Worm (Caenorhabditis elegans): Measurements from ENCODE around the gene B0294.3.

B0294.3 gene

ce11 chrX:1864946-1865345, 27.0 kb upstream of the B0294.3 start, which contains the start of gene tbx-41:
Gene tbx-41 (plus strand): TSS chrX:1865246.
- no peak for TF ChIP-seq ceh-28 (tag; optimal IDR thresholded peaks at IDR 0.05)
- TF ChIP-seq ceh-82 (tag; optimal IDR thresholded peaks at IDR 0.05): no peak
- no peak for TF ChIP-seq ztf-4 (tag; optimal IDR thresholded peaks at IDR 0.05)
- no peak for TF ChIP-seq mdl-1 (tag; optimal IDR thresholded peaks at IDR 0.05)
- no peak for TF ChIP-seq nfya-1 (tag; optimal IDR thresholded peaks at IDR 0.05; ENCODE audit: insufficient read depth)
- TF ChIP-seq unc-62 (GFP tag; optimal IDR thresholded peaks at IDR 0.05): no peak

ce11 chrX:1870991-1871390, 21.0 kb upstream of the B0294.3 start:
- TF ChIP-seq sea-2 (GFP tag; optimal IDR thresholded peaks at IDR 0.05): no peak
- TF ChIP-seq unc-39 (tag; optimal IDR thresholded peaks at IDR 0.05): no peak
- TF ChIP-seq pha-4 (tag; optimal IDR thresholded peaks at IDR 0.05): peak; percentile 86
- TF ChIP-seq nfya-1 (tag; optimal IDR thresholded peaks at IDR 0.05; ENCODE audit: insufficient read depth): peak; percentile 99
- TF ChIP-seq nhr-25 (tag; optimal IDR thresholded peaks at IDR 0.05): no peak
- peak; percentile 14 for TF ChIP-seq ceh-28 (tag; optimal IDR thresholded peaks at IDR 0.05)

- TF ChIP-seq aly-2 (tag; optimal IDR thresholded peaks at IDR 0.05): no peak
- TF ChIP-seq skn-1 (tag; optimal IDR thresholded peaks at IDR 0.05): peak; percentile 29
- TF ChIP-seq tbx-2 (tag; optimal IDR thresholded peaks at IDR 0.05): peak; percentile 65
- peak; percentile 14 for TF ChIP-seq jun-1 (tag; optimal IDR thresholded peaks at IDR 0.05)
- no peak for TF ChIP-seq nhr-25 (tag; optimal IDR thresholded peaks at IDR 0.05)
- no peak for TF ChIP-seq mml-1 (tag; optimal IDR thresholded peaks at IDR 0.05)
- no peak for TF ChIP-seq unc-62 (GFP tag; optimal IDR thresholded peaks at IDR 0.05)
- TF ChIP-seq hmg-11 (tag; optimal IDR thresholded peaks at IDR 0.05): peak; percentile 97
- TF ChIP-seq eor-1 (tag; optimal IDR thresholded peaks at IDR 0.05): peak in 1 of 2 experiments; percentile 35
- no peak for TF ChIP-seq ZK546.5 (tag; optimal IDR thresholded peaks at IDR 0.05)
- TF ChIP-seq ceh-28 (tag; optimal IDR thresholded peaks at IDR 0.05): peak; percentile 48
- no peak for TF ChIP-seq ama-1 (optimal IDR thresholded peaks at IDR 0.05)
- no peak for TF ChIP-seq nhr-12 (tag; optimal IDR thresholded peaks at IDR 0.05)
- TF ChIP-seq nfya-1 (tag; optimal IDR thresholded peaks at IDR 0.05; ENCODE audit: insufficient read depth): peak; percentile 47
- TF ChIP-seq pqm-1 (tag; optimal IDR thresholded peaks at IDR 0.05): peak; percentile 15
- TF ChIP-seq elt-3 (tag; optimal IDR thresholded peaks at IDR 0.05): no peak
- peak; percentile 20 for TF ChIP-seq elt-2 (tag; optimal IDR thresholded peaks at IDR 0.05)
- TF ChIP-seq ceh-82 (tag; optimal IDR thresholded peaks at IDR 0.05): peak; percentile 24
- TF ChIP-seq pha-4 (tag; optimal IDR thresholded peaks at IDR 0.05): peak; percentile 72
- peak; percentile 40 for TF ChIP-seq snpc-4 (tag; optimal IDR thresholded peaks at IDR 0.05)
- no peak for TF ChIP-seq lin-15B (tag; optimal IDR thresholded peaks at IDR 0.05)
- TF ChIP-seq nhr-77 (tag; optimal IDR thresholded peaks at IDR 0.05): peak; percentile 32
- peak; percentile 72 for TF ChIP-seq lsy-12 (tag; optimal IDR thresholded peaks at IDR 0.05)
- no peak for TF ChIP-seq elt-1 (tag; optimal IDR thresholded peaks at IDR 0.05)
These were observed 11.3 kb upstream of the B0294.3 start for ce11 chrX:1880665-1881064.

ce11 chrX:1888445-1889035, 3.4 kb upstream of the B0294.3 start:
- TF ChIP-seq elt-2 (tag; optimal IDR thresholded peaks at IDR 0.05) (peak; percentile 13), hmg-11 (tag; optimal IDR thresholded peaks at IDR 0.05) (no peak), nhr-23 (tag; optimal IDR thresholded peaks at IDR 0.05) (no peak), sea-2 (GFP tag; optimal IDR thresholded peaks at IDR 0.05) (no peak), nhr-76 (tag; optimal IDR thresholded peaks at IDR 0.05) (no peak), nhr-67 (tag; optimal IDR thresholded peaks at IDR 0.05) (no peak), egl-27 (tag; optimal IDR thresholded peaks at IDR 0.05) (no peak), ceh-16 (tag; optimal IDR thresholded peaks at IDR 0.05) (no peak), aly-2 (tag; optimal IDR thresholded peaks at IDR 0.05) (no peak), pha-4 (tag; optimal IDR thresholded peaks at IDR 0.05) (peak; percentile 27), daf-12 (tag; optimal IDR thresholded peaks at IDR 0.05) (no peak), nfya-1 (tag; optimal IDR thresholded peaks at IDR 0.05; ENCODE audit: insufficient read depth) (peak; percentile 38), tbx-2 (tag; optimal IDR thresholded peaks at IDR 0.05) (peak; percentile 85), ztf-11 (tag; optimal IDR thresholded peaks at IDR 0.05) (no peak), mml-1 (tag; optimal IDR thresholded peaks at IDR 0.05) (no peak), elt-1 (tag; optimal IDR thresholded peaks at IDR 0.05) (no peak), ama-1 (optimal IDR thresholded peaks at IDR 0.05) (no peak), ztf-4 (tag; optimal IDR thresholded peaks at IDR 0.05) (no peak), ZK546.5 (tag; optimal IDR thresholded peaks at IDR 0.05) (no peak), nhr-12 (tag; optimal IDR thresholded peaks at IDR 0.05) (no peak), nhr-28 (tag; optimal IDR thresholded peaks at IDR 0.05) (no peak), jun-1 (tag; optimal IDR thresholded peaks at IDR 0.05) (peak; percentile 67), nhr-237 (tag; optimal IDR thresholded peaks at IDR 0.05) (no peak), unc-62 (GFP tag; optimal IDR thresholded peaks at IDR 0.05) (no peak), lin-15B (tag; optimal IDR thresholded peaks at IDR 0.05) (no peak), pqm-1 (tag; optimal IDR thresholded peaks at IDR 0.05) (no peak), nhr-77 (tag; optimal IDR thresholded peaks at IDR 0.05) (no peak), nhr-43 (tag; optimal IDR thresholded peaks at IDR 0.05; ENCODE audit: poor library complexity, severe bottlenecking) (no peak), skn-1 (tag; optimal IDR thresholded peaks at IDR 0.05) (peak; percentile 80), lsy-12 (tag; optimal IDR thresholded peaks at IDR 0.05) (peak; percentile 9), nhr-25 (tag; optimal IDR thresholded peaks at IDR 0.05) (no peak), snpc-4 (tag; optimal IDR thresholded peaks at IDR 0.05) (peak; percentile 64), fkh-2 (tag; optimal IDR thresholded peaks at IDR 0.05) (no peak), lin-39 (tag; optimal IDR thresholded peaks at IDR 0.05) (peak; percentile 16), ceh-28 (tag; optimal IDR thresholded peaks at IDR 0.05) (peak; percentile 63), unc-39 (tag; optimal IDR thresholded peaks at IDR 0.05) (no peak), ceh-82 (tag; optimal IDR thresholded peaks at IDR 0.05) (no peak), mdl-1 (tag; optimal IDR thresholded peaks at IDR 0.05) (no peak), fkh-10 (GFP tag; optimal IDR thresholded peaks at IDR 0.05) (no peak)
